Worm (Caenorhabditis elegans): ENCODE data around the gene F49E8.7.
A peak's percentile ranks its signal among the peaks of the same experiment; 100 is the strongest.
"Not testable (repeated sequence)": the region's sequence is repeated elsewhere in the genome, so short reads cannot be mapped to it uniquely, and the experiment has no call there.

Gene F49E8.7

ce11 chrIV:7573944-7574343 is 17.8 kb upstream of the F49E8.7 start (continued):
- TF ChIP-seq tlp-1 (tag; optimal IDR thresholded peaks at IDR 0.05) (no peak), isw-1 (GFP tag; IDR thresholded peaks at IDR 0.05) (no peak), elt-3 (tag; optimal IDR thresholded peaks at IDR 0.05) (peak in 2 of 6 experiments; percentile 0 to 68), nhr-77 (tag; optimal IDR thresholded peaks at IDR 0.05) (peak; percentile 59), blmp-1 (tag; optimal IDR thresholded peaks at IDR 0.05) (peak; percentile 55), nhr-28 (tag; optimal IDR thresholded peaks at IDR 0.05) (no peak), ceh-63 (GFP tag; optimal IDR thresholded peaks at IDR 0.05) (no peak), xbp-1 (tag; optimal IDR thresholded peaks at IDR 0.05) (peak; percentile 64), hpl-2 (GFP tag; optimal IDR thresholded peaks at IDR 0.05) (peak; percentile 50)

ce11 chrIV:7568593-7568992 is 12.4 kb upstream of the F49E8.7 start, which contains the start of gene clec-180:
clec-180 (plus strand) TSS chrIV:7568893.
- TF ChIP-seq fos-1 (tag; optimal IDR thresholded peaks at IDR 0.05): no peak
- peak; percentile 83 for TF ChIP-seq blmp-1 (tag; optimal IDR thresholded peaks at IDR 0.05)

ce11 chrIV:7567557-7568010 is 11.4 kb upstream of the F49E8.7 start, which contains the start of gene F32E10.8:
F32E10.8 (plus strand) TSS chrIV:7567607.
- TF ChIP-seq hlh-4 (tag; optimal IDR thresholded peaks at IDR 0.05): no peak
- TF ChIP-seq lin-13 (GFP tag; optimal IDR thresholded peaks at IDR 0.05): no peak
- TF ChIP-seq hlh-17 (GFP tag; optimal IDR thresholded peaks at IDR 0.05; ENCODE audit: borderline replicate concordance): no peak
- TF ChIP-seq ces-1 (GFP tag; optimal IDR thresholded peaks at IDR 0.05): no peak
- no peak for TF ChIP-seq nhr-11 (tag; optimal IDR thresholded peaks at IDR 0.05)
- TF ChIP-seq hpl-2 (GFP tag; optimal IDR thresholded peaks at IDR 0.05): no peak
- TF ChIP-seq xbp-1 (tag; optimal IDR thresholded peaks at IDR 0.05): no peak
- TF ChIP-seq blmp-1 (tag; optimal IDR thresholded peaks at IDR 0.05): no peak
- no peak for TF ChIP-seq F16B12.6 (tag; optimal IDR thresholded peaks at IDR 0.05)
- TF ChIP-seq fkh-4 (tag; optimal IDR thresholded peaks at IDR 0.05; ENCODE audit: borderline replicate concordance): no peak
- no peak for TF ChIP-seq unc-86 (tag; optimal IDR thresholded peaks at IDR 0.05)
- TF ChIP-seq snpc-4 (tag; optimal IDR thresholded peaks at IDR 0.05): no peak
- no peak for TF ChIP-seq efl-3 (GFP tag; optimal IDR thresholded peaks at IDR 0.05)
- TF ChIP-seq ceh-63 (GFP tag; optimal IDR thresholded peaks at IDR 0.05): no peak
- no peak for TF ChIP-seq mep-1 (tag; optimal IDR thresholded peaks at IDR 0.05)
- no peak for TF ChIP-seq swsn-7 (tag; optimal IDR thresholded peaks at IDR 0.05)
- no peak for TF ChIP-seq ztf-4 (tag; optimal IDR thresholded peaks at IDR 0.05)
- TF ChIP-seq tbx-2 (tag; optimal IDR thresholded peaks at IDR 0.05): no peak
- no peak for TF ChIP-seq egl-13 (tag; optimal IDR thresholded peaks at IDR 0.05)
- no peak for TF ChIP-seq ama-1 (optimal IDR thresholded peaks at IDR 0.05)

ce11 chrIV:7563850-7564249 is 7.7 kb upstream of the F49E8.7 start, which contains the start of gene F32E10.9:
F32E10.9 (minus strand) TSS chrIV:7563950.
- TF ChIP-seq mdl-1 (tag; optimal IDR thresholded peaks at IDR 0.05); nhr-85 (tag); tbx-2 (tag; optimal IDR thresholded peaks at IDR 0.05): not testable (repeated sequence)

ce11 chrIV:7561614-7562142 is 5.5 kb upstream of the F49E8.7 start, which contains the start of gene ima-3:
ima-3 (minus strand) TSS chrIV:7561664.
- TF ChIP-seq tbx-2 (tag; optimal IDR thresholded peaks at IDR 0.05) (peak; percentile 5), ceh-82 (tag; optimal IDR thresholded peaks at IDR 0.05) (peak in 1 of 3 experiments; percentile 42), skn-1 (tag; optimal IDR thresholded peaks at IDR 0.05) (peak; percentile 22), rnt-1 (tag; optimal IDR thresholded peaks at IDR 0.05) (peak; percentile 41), zag-1 (tag; optimal IDR thresholded peaks at IDR 0.05) (no peak), snu-23 (GFP tag; optimal IDR thresholded peaks at IDR 0.05) (peak; percentile 29), F16B12.6 (tag; optimal IDR thresholded peaks at IDR 0.05) (peak; percentile 13), lsy-2 (tag; optimal IDR thresholded peaks at IDR 0.05) (peak; percentile 8 to 86), snpc-4 (tag; optimal IDR thresholded peaks at IDR 0.05) (peak; percentile 2), Y116A8C.19 (tag; optimal IDR thresholded peaks at IDR 0.05; ENCODE audit: borderline replicate concordance) (no peak), C16A3.4 (tag; optimal IDR thresholded peaks at IDR 0.05) (peak; percentile 87), lin-35 (GFP tag; optimal IDR thresholded peaks at IDR 0.05) (peak; percentile 20 to 78), dpl-1 (GFP tag; optimal IDR thresholded peaks at IDR 0.05) (peak; percentile 4 to 67 (median 29)), mep-1 (tag; optimal IDR thresholded peaks at IDR 0.05) (peak; percentile 28), lin-39 (tag; optimal IDR thresholded peaks at IDR 0.05) (no peak), nhr-77 (tag; optimal IDR thresholded peaks at IDR 0.05) (peak; percentile 48), blmp-1 (tag; optimal IDR thresholded peaks at IDR 0.05) (peak; percentile 69), lin-15B (tag; optimal IDR thresholded peaks at IDR 0.05) (peak; percentile 80), nhr-12 (tag; optimal IDR thresholded peaks at IDR 0.05) (no peak), lin-14 (GFP tag; optimal IDR thresholded peaks at IDR 0.05) (peak; percentile 16), fkh-10 (GFP tag; optimal IDR thresholded peaks at IDR 0.05) (no peak), efl-1 (optimal IDR thresholded peaks at IDR 0.05) (peak; percentile 40 to 63), efl-1 (GFP tag; optimal IDR thresholded peaks at IDR 0.05 in 1 of 2) (peak in 1 of 2 experiments; percentile 33)

Measured in whole organism, L1 larva.